Fruit fly (Drosophila melanogaster) whole organism, embryonic: Measurements from ENCODE around the gene CG18542.
A peak's percentile ranks its signal among the peaks of the same experiment; 100 is the strongest.

ENCODE experiments used
- B-H1 ChIP-seq: fragments of 200-800 bp; sonication (Bioruptor generic); IDR thresholded peaks from 3 replicates; pipeline ENCODE4 v1.3.6; 2022; ENCODE audit warnings: missing biosample characterization, missing genetic modification characterization
- Bteb2 ChIP-seq: fragments of 200-800 bp; sonication (Bioruptor generic); optimal IDR thresholded peaks from 2 replicates; lab custom pipeline; 2016; ENCODE audit warnings: missing biosample characterization, missing genetic modification characterization
- CG12391 ChIP-seq: fragments of 200-800 bp; sonication (Bioruptor generic); optimal IDR thresholded peaks from 3 replicates; lab custom pipeline; 2018; ENCODE audit warnings: missing biosample characterization, mild to moderate bottlenecking, missing genetic modification characterization, moderate library complexity
- CG12769 ChIP-seq: fragments of 200-800 bp; sonication (Bioruptor generic); optimal IDR thresholded peaks from 2 replicates; lab custom pipeline; 2019; ENCODE audit warnings: missing biosample characterization, mild to moderate bottlenecking, missing genetic modification characterization, moderate library complexity
- CG12942 ChIP-seq: fragments of 200-800 bp; sonication (Bioruptor generic); optimal IDR thresholded peaks from 3 replicates; lab custom pipeline; 2016; ENCODE audit warnings: missing biosample characterization, missing genetic modification characterization
- CG13424 ChIP-seq: fragments of 200-800 bp; sonication (Bioruptor generic); optimal IDR thresholded peaks from 2 replicates; lab custom pipeline; 2019; ENCODE audit warnings: missing biosample characterization, mild to moderate bottlenecking, missing genetic modification characterization, moderate library complexity
- CG13894 ChIP-seq: fragments of 200-800 bp; sonication (Bioruptor generic); optimal IDR thresholded peaks from 3 replicates; lab custom pipeline; 2018; ENCODE audit warnings: missing biosample characterization, mild to moderate bottlenecking, missing genetic modification characterization, moderate library complexity
- CG14965 ChIP-seq: fragments of 200-800 bp; sonication (Bioruptor generic); optimal IDR thresholded peaks from 2 replicates; lab custom pipeline; 2016; ENCODE audit warnings: missing biosample characterization, missing genetic modification characterization, borderline replicate concordance
- CG15601 ChIP-seq: fragments of 200-800 bp; sonication (Bioruptor generic); optimal IDR thresholded peaks from 3 replicates; lab custom pipeline; 2019; ENCODE audit warnings: missing biosample characterization, mild to moderate bottlenecking, missing genetic modification characterization, moderate library complexity
- CG1647 ChIP-seq: fragments of 200-800 bp; sonication (Bioruptor generic); optimal IDR thresholded peaks from 3 replicates; lab custom pipeline; 2016; ENCODE audit warnings: missing biosample characterization, missing genetic modification characterization
- CG16863 ChIP-seq: fragments of 200-800 bp; sonication (Bioruptor generic); optimal IDR thresholded peaks from 3 replicates; lab custom pipeline; 2016; ENCODE audit warnings: missing biosample characterization, missing genetic modification characterization
- CG18599 ChIP-seq: fragments of 200-800 bp; sonication (Bioruptor generic); optimal IDR thresholded peaks from 3 replicates; lab custom pipeline; 2017; ENCODE audit warnings: missing biosample characterization, missing genetic modification characterization, mild to moderate bottlenecking, moderate library complexity, missing genetic modification reagents
- CG3163 ChIP-seq: fragments of 200-800 bp; sonication (Bioruptor generic); optimal IDR thresholded peaks from 3 replicates; lab custom pipeline; 2016; ENCODE audit warnings: missing biosample characterization, missing genetic modification characterization
- CG4404 ChIP-seq: fragments of 200-800 bp; sonication (Bioruptor generic); IDR thresholded peaks from 2 replicates; pipeline ENCODE4 v1.3.6; 2022; ENCODE audit warnings: missing biosample characterization, missing genetic modification characterization
- CG4707 ChIP-seq: fragments of 200-800 bp; sonication (Bioruptor generic); optimal IDR thresholded peaks from 2 replicates; lab custom pipeline; 2018; ENCODE audit warnings: missing biosample characterization, mild to moderate bottlenecking, missing genetic modification characterization, moderate library complexity
- CG5953 ChIP-seq: fragments of 200-800 bp; sonication (Bioruptor generic); IDR thresholded peaks from 2 replicates; pipeline ENCODE4 v1.3.6; 2022; ENCODE audit warnings: missing biosample characterization, missing genetic modification characterization
- CG6689 ChIP-seq: fragments of 200-800 bp; sonication (Bioruptor generic); IDR thresholded peaks from 2 replicates; pipeline ENCODE4 v1.3.6; 2022; ENCODE audit warnings: missing biosample characterization, missing genetic modification characterization
- CG6813 ChIP-seq: fragments of 200-800 bp; sonication (Bioruptor generic); optimal IDR thresholded peaks from 2 replicates; lab custom pipeline; 2017; ENCODE audit warnings: missing biosample characterization, missing genetic modification characterization, mild to moderate bottlenecking, moderate library complexity, missing genetic modification reagents
- CG7271 ChIP-seq: fragments of 200-800 bp; sonication (Bioruptor generic); optimal IDR thresholded peaks from 2 replicates; lab custom pipeline; 2018; ENCODE audit warnings: missing biosample characterization, mild to moderate bottlenecking, missing genetic modification characterization, moderate library complexity
- CG7745 ChIP-seq: fragments of 200-800 bp; sonication (Bioruptor generic); optimal IDR thresholded peaks from 2 replicates; lab custom pipeline; 2018; ENCODE audit warnings: missing biosample characterization, mild to moderate bottlenecking, missing genetic modification characterization, moderate library complexity
- CG9817 ChIP-seq: fragments of 200-800 bp; sonication (Bioruptor generic); optimal IDR thresholded peaks from 2 replicates; lab custom pipeline; 2018; ENCODE audit warnings: missing biosample characterization, mild to moderate bottlenecking, missing genetic modification characterization, moderate library complexity
- CG9932 ChIP-seq: fragments of 200-800 bp; sonication (Bioruptor generic); IDR thresholded peaks from 2 replicates; pipeline ENCODE4 v1.3.6; 2022; ENCODE audit warnings: missing biosample characterization, missing genetic modification characterization
- Camta ChIP-seq: fragments of 200-800 bp; sonication (Bioruptor generic); optimal IDR thresholded peaks from 2 replicates; lab custom pipeline; 2016; ENCODE audit warnings: missing biosample characterization, missing genetic modification characterization
- Chrac-16 ChIP-seq: fragments of 200-800 bp; sonication (Bioruptor generic); optimal IDR thresholded peaks from 3 replicates; lab custom pipeline; 2016; ENCODE audit warnings: missing biosample characterization, missing genetic modification characterization
- CoRest ChIP-seq: fragments of 200-800 bp; sonication (Bioruptor generic); optimal IDR thresholded peaks from 3 replicates; lab custom pipeline; 2018; ENCODE audit warnings: missing biosample characterization, mild to moderate bottlenecking, missing genetic modification characterization, moderate library complexity
- D19A ChIP-seq: fragments of 200-800 bp; optimal IDR thresholded peaks from 3 replicates; lab custom pipeline; 2019; ENCODE audit warnings: missing biosample characterization, mild to moderate bottlenecking, missing genetic modification characterization, moderate library complexity
- Doc2 ChIP-seq: fragments of 200-800 bp; sonication (Bioruptor generic); IDR thresholded peaks from 2 replicates; pipeline ENCODE4 v1.3.6; 2022; ENCODE audit warnings: missing biosample characterization, missing genetic modification characterization
- Dp ChIP-seq: fragments of 200-800 bp; sonication (Bioruptor generic); optimal IDR thresholded peaks from 2 replicates; lab custom pipeline; 2018; ENCODE audit warnings: missing biosample characterization, mild to moderate bottlenecking, missing genetic modification characterization, moderate library complexity
- Eip74EF ChIP-seq, 2 experiments: fragments of 200-800 bp in 1 of 2; fragments of >200 bp in 1 of 2; sonication (Bioruptor generic) in 1 of 2; optimal IDR thresholded peaks; 2 replicates each; lab custom pipeline; 2017 to 2019; ENCODE audit warnings: missing biosample characterization in 2 of 2, missing genetic modification characterization in 2 of 2, mild to moderate bottlenecking in 1 of 2, moderate library complexity in 1 of 2
- GATAe ChIP-seq: fragments of 200-800 bp; sonication (Bioruptor generic); conservative IDR thresholded peaks from 2 replicates; pipeline ENCODE4 v1.3.6; 2022; ENCODE audit warnings: missing biosample characterization, missing genetic modification characterization
- Gug ChIP-seq: fragments of 200-800 bp; sonication (Bioruptor generic); IDR thresholded peaks from 4 replicates; pipeline ENCODE4 v1.3.6; 2022; ENCODE audit warnings: missing biosample characterization, missing genetic modification characterization
- HLH4C ChIP-seq: fragments of 200-800 bp; sonication (Bioruptor generic); IDR thresholded peaks from 3 replicates; pipeline ENCODE4 v1.3.6; 2022; ENCODE audit warnings: missing biosample characterization, missing genetic modification characterization; ENCODE audit not compliant: partially characterized antibody
- Hr78 ChIP-seq, 2 experiments: fragments of 200-800 bp in 1 of 2; fragments of >200 bp in 1 of 2; sonication (Bioruptor generic) in 1 of 2; optimal IDR thresholded peaks; 2 replicates each; lab custom pipeline; 2017 to 2019; ENCODE audit warnings: missing biosample characterization in 2 of 2, missing genetic modification characterization in 2 of 2, mild to moderate bottlenecking in 1 of 2, moderate library complexity in 1 of 2
- Kr ChIP-seq: fragments of 200-800 bp; sonication (Bioruptor generic); optimal IDR thresholded peaks from 2 replicates; lab custom pipeline; 2017; ENCODE audit warnings: missing biosample characterization, mild to moderate bottlenecking, missing genetic modification characterization
- Nf-YB ChIP-seq: fragments of 200-800 bp; sonication (Bioruptor generic); optimal IDR thresholded peaks from 3 replicates; lab custom pipeline; 2019; ENCODE audit warnings: missing biosample characterization, mild to moderate bottlenecking, missing genetic modification characterization, moderate library complexity
- Ptx1 ChIP-seq: fragments of 200-800 bp; sonication (Bioruptor generic); IDR thresholded peaks from 2 replicates; pipeline ENCODE4 v1.3.6; 2022; ENCODE audit warnings: missing biosample characterization, missing genetic modification characterization
- ab ChIP-seq: fragments of 200-800 bp; sonication (Bioruptor generic); optimal IDR thresholded peaks from 2 replicates; lab custom pipeline; 2016; ENCODE audit warnings: missing biosample characterization, missing genetic modification characterization
- ase ChIP-seq: fragments of 200-800 bp; sonication (Bioruptor generic); IDR thresholded peaks from 3 replicates; pipeline ENCODE4 v1.3.6; 2022; ENCODE audit warnings: missing biosample characterization, missing genetic modification characterization
- bab2 ChIP-seq: fragments of 200-800 bp; sonication (Bioruptor generic); optimal IDR thresholded peaks from 2 replicates; lab custom pipeline; 2016; ENCODE audit warnings: missing biosample characterization, missing genetic modification characterization
- chinmo ChIP-seq: fragments of 200-800 bp; sonication (Bioruptor generic); IDR thresholded peaks from 4 replicates; pipeline ENCODE4 v1.3.6; 2022; ENCODE audit warnings: missing biosample characterization, missing genetic modification characterization; ENCODE audit not compliant: partially characterized antibody
- dysf ChIP-seq: fragments of 200-800 bp; sonication (Bioruptor generic); IDR thresholded peaks from 3 replicates; pipeline ENCODE4 v1.3.6; 2022; ENCODE audit warnings: missing biosample characterization, missing genetic modification characterization
- fu2 ChIP-seq: fragments of 200-800 bp; sonication (Bioruptor generic); optimal IDR thresholded peaks from 2 replicates; lab custom pipeline; 2016; ENCODE audit warnings: missing biosample characterization, missing genetic modification characterization
- gcm ChIP-seq: fragments of 200-800 bp; sonication (Bioruptor generic); optimal IDR thresholded peaks from 2 replicates; lab custom pipeline; 2019; ENCODE audit warnings: missing biosample characterization, mild to moderate bottlenecking, missing genetic modification characterization, moderate library complexity
- gro ChIP-seq: fragments of 200-800 bp; sonication (Bioruptor generic); optimal IDR thresholded peaks from 2 replicates; lab custom pipeline; 2016; ENCODE audit warnings: missing biosample characterization, missing genetic modification characterization
- her ChIP-seq: fragments of 200-800 bp; sonication (Bioruptor generic); optimal IDR thresholded peaks from 2 replicates; lab custom pipeline; 2016; ENCODE audit warnings: missing biosample characterization, missing genetic modification characterization
- ranshi ChIP-seq: fragments of 200-800 bp; sonication (Bioruptor generic); IDR thresholded peaks from 2 replicates; pipeline ENCODE4 v1.3.6; 2022; ENCODE audit warnings: missing biosample characterization, missing genetic modification characterization
- slou ChIP-seq: fragments of 200-800 bp; sonication (Bioruptor generic); optimal IDR thresholded peaks from 3 replicates; lab custom pipeline; 2016; ENCODE audit warnings: missing biosample characterization, missing genetic modification characterization
- sr ChIP-seq: fragments of 200-800 bp; sonication (Bioruptor generic); IDR thresholded peaks from 3 replicates; pipeline ENCODE4 v1.3.6; 2022; ENCODE audit warnings: missing biosample characterization, missing genetic modification characterization
- trem ChIP-seq: fragments of 200-800 bp; optimal IDR thresholded peaks from 3 replicates; lab custom pipeline; 2019; ENCODE audit warnings: missing biosample characterization, mild to moderate bottlenecking, missing genetic modification characterization, moderate library complexity
- usp ChIP-seq: fragments of >200 bp; optimal IDR thresholded peaks from 2 replicates; lab custom pipeline; 2017; ENCODE audit warnings: missing biosample characterization, missing genetic modification characterization
- z ChIP-seq: fragments of 200-800 bp; sonication (Bioruptor generic); IDR thresholded peaks from 3 replicates; pipeline ENCODE4 v1.3.6; 2022; ENCODE audit warnings: missing biosample characterization, missing genetic modification characterization

Gene CG18542

DNA sequence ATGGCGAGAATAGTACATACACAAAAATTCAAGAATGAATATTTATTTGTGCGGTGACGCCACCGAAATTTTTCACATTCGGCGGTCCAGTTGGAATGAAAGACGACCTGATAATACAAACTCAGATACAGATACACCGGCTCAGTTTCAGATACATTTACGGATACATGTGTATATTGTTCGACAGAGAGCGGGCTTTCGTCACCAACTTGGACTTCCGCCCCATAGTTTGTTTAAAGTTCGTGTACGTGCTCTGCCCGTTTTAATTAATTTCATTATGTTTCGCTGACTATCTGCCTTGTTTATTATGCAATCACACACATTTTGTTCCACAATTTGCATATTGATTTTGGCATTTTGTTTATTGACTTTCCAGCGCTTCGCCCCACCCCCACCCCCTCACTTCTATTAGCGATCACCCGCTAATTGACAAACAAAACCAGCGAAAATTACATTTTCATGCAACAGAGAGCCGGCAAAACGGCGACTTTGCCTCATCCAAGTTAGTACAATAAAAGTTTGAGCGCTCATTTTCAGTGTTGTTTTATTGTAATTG is 15.7 kb downstream of the CG18542 start:
- TF ChIP-seq Bteb2 (GFP tag; lab: Kevin White, UChicago) (no peak), sr (GFP tag; lab: Robert Waterston, UW) (no peak), gcm (GFP tag; lab: Kevin White, UChicago) (no peak), fu2 (GFP tag; lab: Kevin White, UChicago) (no peak), Doc2 (no peak), chinmo (GFP tag; lab: Robert Waterston, UW) (no peak), ranshi (GFP tag; lab: Robert Waterston, UW) (no peak), CG15601 (tag; lab: Kevin White, UChicago) (peak; percentile 4), CG12942 (peak; percentile 44), CG13424 (tag; lab: Kevin White, UChicago) (peak; percentile 21), CG5953 (GFP tag; lab: Robert Waterston, UW) (no peak), slou (GFP tag; lab: Kevin White, UChicago) (no peak), Eip74EF (GFP tag; optimal IDR thresholded peaks at IDR 0.05; lab: Kevin White, UChicago) (peak in 1 of 2 experiments; percentile 51), CG18599 (GFP tag; lab: Kevin White, UChicago) (peak; percentile 2), CG4404 (GFP tag; lab: Robert Waterston, UW) (no peak), D19A (tag; lab: Kevin White, UChicago) (no peak), dysf (GFP tag; lab: Robert Waterston, UW) (no peak), CG6689 (GFP tag; lab: Robert Waterston, UW) (no peak), CG12769 (tag; lab: Kevin White, UChicago) (peak; percentile 57), GATAe (GFP tag; lab: Robert Waterston, UW) (no peak), CG4707 (no peak), Gug (GFP tag; lab: Robert Waterston, UW) (no peak), B-H1 (GFP tag; lab: Robert Waterston, UW) (no peak), ase (no peak), CG13894 (tag; lab: Kevin White, UChicago) (peak; percentile 45), HLH4C (GFP tag; lab: Robert Waterston, UW) (no peak), Dp (no peak), z (no peak), Chrac-16 (GFP tag; lab: Kevin White, UChicago) (no peak), gro (GFP tag; lab: Kevin White, UChicago) (peak; percentile 31), CG7271 (tag; lab: Kevin White, UChicago) (no peak), CG3163 (peak; percentile 49), CG9817 (tag; lab: Kevin White, UChicago) (no peak), bab2 (peak; percentile 32), her (GFP tag; lab: Kevin White, UChicago) (peak; percentile 38), CG16863 (GFP tag; lab: Kevin White, UChicago) (no peak), Camta (no peak), Kr (GFP tag; lab: Kevin White, UChicago) (no peak), CG7745 (tag; lab: Kevin White, UChicago) (no peak), Ptx1 (GFP tag; lab: Robert Waterston, UW) (no peak), CoRest (tag; lab: Kevin White, UChicago) (peak; percentile 27), Hr78 (GFP tag; optimal IDR thresholded peaks at IDR 0.05; lab: Kevin White, UChicago) (no peak), trem (tag; lab: Kevin White, UChicago) (no peak), Nf-YB (GFP tag; lab: Kevin White, UChicago) (peak; percentile 8), CG14965 (GFP tag; lab: Kevin White, UChicago) (no peak), CG6813 (peak; percentile 46), CG9932 (GFP tag; lab: Robert Waterston, UW) (no peak), CG1647 (GFP tag; lab: Kevin White, UChicago) (peak; percentile 33), ab (GFP tag; lab: Kevin White, UChicago) (no peak), CG12391 (tag; lab: Kevin White, UChicago) (no peak), usp (GFP tag; lab: Kevin White, UChicago) (no peak)
